Fruit fly (Drosophila melanogaster): ENCODE measurements around the gene Qsox4.

Qsox4 gene

dm6 chr3R:23723381-23724034, 20.9 kb downstream of the Qsox4 start (continued):
- peak; percentile 19 for TF ChIP-seq PHDP (tag; optimal IDR thresholded peaks at IDR 0.05)
- TF ChIP-seq CG12299 (tag; optimal IDR thresholded peaks at IDR 0.05), result peak; percentile 51
- no peak; the same call in 1 of the 2 replicates for TF ChIP-seq Rx (GFP tag; IDR thresholded peaks at IDR 0.05)
- TF ChIP-seq Blimp-1 (GFP tag; optimal IDR thresholded peaks at IDR 0.05), result peak; percentile 75
- TF ChIP-seq pfk (GFP tag; optimal IDR thresholded peaks at IDR 0.05), result peak; percentile 43
- TF ChIP-seq HLH4C (GFP tag; IDR thresholded peaks at IDR 0.05; ENCODE audit: partially characterized antibody), result no peak
- TF ChIP-seq dati (GFP tag; IDR thresholded peaks at IDR 0.05), result 0 out of 2 replicates have a peak, but pooled peaks have one; percentile 19
- TF ChIP-seq nerfin-1 (tag; optimal IDR thresholded peaks at IDR 0.05), result peak; percentile 54
- TF ChIP-seq wek (GFP tag; optimal IDR thresholded peaks at IDR 0.05), result peak; percentile 83
- TF ChIP-seq Atf6 (GFP tag; IDR thresholded peaks at IDR 0.05), result peak; percentile 52; the same call in 1 of the 2 replicates
- TF ChIP-seq maf-S (GFP tag; optimal IDR thresholded peaks at IDR 0.05), result no peak
- no peak for TF ChIP-seq Dp (GFP tag; optimal IDR thresholded peaks at IDR 0.05)
- no peak for TF ChIP-seq CG5245 (GFP tag; optimal IDR thresholded peaks at IDR 0.05)
- peak; percentile 58; the same call in 1 of the 2 replicates for TF ChIP-seq Rfx (GFP tag; IDR thresholded peaks at IDR 0.05)
- peak; percentile 39 for TF ChIP-seq lbe (GFP tag; optimal IDR thresholded peaks at IDR 0.05)
- no peak for TF ChIP-seq CG6272 (GFP tag; IDR thresholded peaks at IDR 0.05)
- peak; percentile 49 for TF ChIP-seq sqz (GFP tag; optimal IDR thresholded peaks at IDR 0.05)
- TF ChIP-seq CG9215 (GFP tag; IDR thresholded peaks at IDR 0.05), result no peak
- peak; percentile 30 for TF ChIP-seq CG33557 (GFP tag; optimal IDR thresholded peaks at IDR 0.05)
- peak; percentile 94 for TF ChIP-seq CG12071 (GFP tag; optimal IDR thresholded peaks at IDR 0.05)
- peak; percentile 50; the same call in 1 of the 3 replicates for TF ChIP-seq ase (GFP tag; IDR thresholded peaks at IDR 0.05)
- TF ChIP-seq CHES-1-like (GFP tag; optimal IDR thresholded peaks at IDR 0.05), result peak; percentile 6
- peak; percentile 76; the same call in 1 of the 4 replicates for TF ChIP-seq chinmo (GFP tag; IDR thresholded peaks at IDR 0.05; ENCODE audit: partially characterized antibody)
- peak; percentile 14 for TF ChIP-seq CG12219 (GFP tag; optimal IDR thresholded peaks at IDR 0.05)
- TF ChIP-seq sc (optimal IDR thresholded peaks at IDR 0.05), result no peak
- TF ChIP-seq sc (GFP tag; optimal IDR thresholded peaks at IDR 0.05), result peak; percentile 43
- no peak for TF ChIP-seq CG7357 (GFP tag; IDR thresholded peaks at IDR 0.05)
- TF ChIP-seq Sox100B (GFP tag; optimal IDR thresholded peaks at IDR 0.05), result peak; percentile 64
- no peak for TF ChIP-seq mld (GFP tag; IDR thresholded peaks at IDR 0.05; ENCODE audit: partially characterized antibody)
- TF ChIP-seq Doc3 (GFP tag; IDR thresholded peaks at IDR 0.05; ENCODE audit: partially characterized antibody), result no peak
- no peak for TF ChIP-seq CG32532 (GFP tag; IDR thresholded peaks at IDR 0.05)
- peak; percentile 83 for TF ChIP-seq CG2678 (tag; optimal IDR thresholded peaks at IDR 0.05)
- peak; percentile 56; the same call in 1 of the 2 replicates for TF ChIP-seq Drgx (GFP tag; IDR thresholded peaks at IDR 0.05)
- TF ChIP-seq fu2 (GFP tag; optimal IDR thresholded peaks at IDR 0.05), result no peak

- TF ChIP-seq CG13424 (tag; optimal IDR thresholded peaks at IDR 0.05) (no peak), CG4854 (GFP tag; optimal IDR thresholded peaks at IDR 0.05) (no peak), gro (GFP tag; optimal IDR thresholded peaks at IDR 0.05) (peak; percentile 29), CG1233 (GFP tag; optimal IDR thresholded peaks at IDR 0.05) (no peak), CG2120 (GFP tag; optimal IDR thresholded peaks at IDR 0.05) (no peak), CG7357 (GFP tag; IDR thresholded peaks at IDR 0.05) (no peak), disco-r (GFP tag; optimal IDR thresholded peaks at IDR 0.05) (no peak), exex (tag; optimal IDR thresholded peaks at IDR 0.05) (peak; percentile 99), odd (GFP tag; optimal IDR thresholded peaks at IDR 0.05) (no peak), CG12236 (GFP tag; optimal IDR thresholded peaks at IDR 0.05) (no peak), HmgZ (tag; optimal IDR thresholded peaks at IDR 0.05) (peak; percentile 2), sr (GFP tag; IDR thresholded peaks at IDR 0.05) (no peak), CG12071 (GFP tag; optimal IDR thresholded peaks at IDR 0.05) (no peak), CG11456 (GFP tag; IDR thresholded peaks at IDR 0.05) (no peak), MTF-1 (GFP tag; optimal IDR thresholded peaks at IDR 0.05; ENCODE audit: borderline replicate concordance) (no peak), HLHmδ (GFP tag; optimal IDR thresholded peaks at IDR 0.05) (no peak), CG15479 (GFP tag; optimal IDR thresholded peaks at IDR 0.05) (peak; percentile 28)
Measured at dm6 chr3R:23724843-23725506, 22.4 kb downstream of the Qsox4 start.

Data from whole organism, embryonic.